Worm (Caenorhabditis elegans): ENCODE results near the gene str-109.

DNA sequence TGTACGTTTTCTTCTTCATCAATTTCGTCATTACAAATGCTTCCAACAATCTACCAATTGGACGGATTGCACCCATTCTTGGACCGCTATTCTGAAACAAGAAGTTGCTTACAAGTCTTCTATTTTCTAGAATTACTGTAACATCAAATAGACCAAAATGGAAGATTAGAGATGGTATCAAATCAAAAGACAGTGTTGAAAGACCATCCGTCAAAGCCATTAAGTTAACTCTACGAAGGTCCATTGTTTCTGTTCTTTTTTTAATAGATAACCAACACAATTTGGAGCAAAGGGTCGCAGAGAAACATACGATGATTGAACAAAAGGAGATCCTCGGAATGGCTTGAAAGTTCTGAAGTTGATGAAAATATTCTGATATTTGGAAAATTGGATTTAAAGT is 17.0 kb downstream of the str-109 start:
- TF ChIP-seq nhr-90 (tag; optimal IDR thresholded peaks at IDR 0.05) (no peak), bed-2 (GFP tag; IDR thresholded peaks at IDR 0.05) (no peak), him-1 (tag; optimal IDR thresholded peaks at IDR 0.05) (no peak), akir-1 (GFP tag; optimal IDR thresholded peaks at IDR 0.05) (no peak), F33H1.4 (GFP tag; IDR thresholded peaks at IDR 0.05) (no peak), hmg-20 (GFP tag; IDR thresholded peaks at IDR 0.05) (no peak), Y95B8A.8 (GFP tag; IDR thresholded peaks at IDR 0.05) (no peak), ets-4 (GFP tag; optimal IDR thresholded peaks at IDR 0.05) (no peak), K12H6.12 (tag; optimal IDR thresholded peaks at IDR 0.05) (no peak), C06A6.2 (GFP tag; conservative IDR thresholded peaks at IDR 0.05) (no peak)
